Worm (Caenorhabditis elegans) whole organism, young adult: ENCODE measurements around the gene T24H10.5.

ENCODE experiments used
- B0035.1 ChIP-seq: sonication (generic microtip); optimal IDR thresholded peaks from 2 replicates; lab custom pipeline; 2016; ENCODE audit warnings: missing genetic modification characterization, mild to moderate bottlenecking, missing compliant biosample characterization, missing genotype, missing genetic modification reagents
- B0261.1 ChIP-seq: sonication (generic microtip); optimal IDR thresholded peaks from 2 replicates; lab custom pipeline; 2016; ENCODE audit warnings: mild to moderate bottlenecking, missing genetic modification characterization, moderate library complexity, missing compliant biosample characterization
- C17E4.6 ChIP-seq: fragments of 200-800 bp; sonication (Bioruptor generic); IDR thresholded peaks from 2 replicates; pipeline ENCODE4 v1.3.6; 2022; ENCODE audit warnings: missing genetic modification reagents, missing genetic modification characterization, missing compliant biosample characterization
- D2030.7 ChIP-seq: fragments of 200-800 bp; sonication (Bioruptor generic); IDR thresholded peaks from 2 replicates; pipeline ENCODE4 v1.3.6; 2022; ENCODE audit warnings: missing genetic modification reagents, missing genetic modification characterization, missing compliant biosample characterization
- F33H1.4 ChIP-seq: fragments of 200-800 bp; sonication (Bioruptor generic); IDR thresholded peaks from 2 replicates; pipeline ENCODE4 v1.3.6; 2022; ENCODE audit warnings: missing genetic modification reagents, missing genetic modification characterization, missing compliant biosample characterization
- K12H6.12 ChIP-seq: fragments of 200-800 bp; sonication (Bioruptor generic); optimal IDR thresholded peaks from 2 replicates; lab custom pipeline; 2018; ENCODE audit warnings: mild to moderate bottlenecking, missing genetic modification characterization, missing compliant biosample characterization
- T26A5.8 ChIP-seq: sonication (generic microtip); optimal IDR thresholded peaks from 2 replicates; lab custom pipeline; 2016; ENCODE audit warnings: missing genetic modification characterization, missing compliant biosample characterization
- Y53F4B.3 ChIP-seq: fragments of 200-800 bp; sonication (Bioruptor generic); IDR thresholded peaks from 2 replicates; pipeline ENCODE4 v1.3.6; 2022; ENCODE audit warnings: missing genetic modification reagents, missing genetic modification characterization, missing compliant biosample characterization
- Y67H2A.10 ChIP-seq: fragments of 200-800 bp; sonication (Bioruptor generic); conservative IDR thresholded peaks from 2 replicates; pipeline ENCODE4 v1.3.6; 2022; ENCODE audit warnings: missing genetic modification reagents, missing genetic modification characterization, missing compliant biosample characterization
- Y95B8A.8 ChIP-seq: fragments of 200-800 bp; sonication (Bioruptor generic); IDR thresholded peaks from 2 replicates; pipeline ENCODE4 v1.3.6; 2022; ENCODE audit warnings: missing genetic modification reagents, missing genetic modification characterization, missing compliant biosample characterization
- aptf-2 ChIP-seq: fragments of 200-800 bp; sonication (Bioruptor generic); conservative IDR thresholded peaks from 2 replicates; pipeline ENCODE4 v1.3.6; 2022; ENCODE audit warnings: missing genetic modification reagents, missing genetic modification characterization, missing compliant biosample characterization
- athp-1 ChIP-seq: sonication (generic microtip); optimal IDR thresholded peaks from 2 replicates; lab custom pipeline; 2017; ENCODE audit warnings: mild to moderate bottlenecking, missing genetic modification characterization, missing compliant biosample characterization
- attf-3 ChIP-seq: fragments of 200-800 bp; sonication (Bioruptor generic); conservative IDR thresholded peaks from 2 replicates; pipeline ENCODE4 v1.3.6; 2022; ENCODE audit warnings: missing genetic modification reagents, missing genetic modification characterization, missing compliant biosample characterization
- bed-1 ChIP-seq: fragments of 200-800 bp; sonication (Bioruptor generic); IDR thresholded peaks from 2 replicates; pipeline ENCODE4 v1.3.6; 2022; ENCODE audit warnings: missing genetic modification reagents, missing genetic modification characterization, missing compliant biosample characterization
- bed-2 ChIP-seq: fragments of 200-800 bp; sonication (Bioruptor generic); IDR thresholded peaks from 2 replicates; pipeline ENCODE4 v1.3.6; 2022; ENCODE audit warnings: missing genetic modification reagents, missing genetic modification characterization, missing compliant biosample characterization
- cebp-1 ChIP-seq, 2 experiments: fragments of 200-800 bp in 1 of 2; sonication (Bioruptor generic) in 1 of 2; sonication (generic microtip) in 1 of 2; IDR thresholded peaks in 1 of 2; optimal IDR thresholded peaks in 1 of 2; 2 replicates each; pipeline versions ENCODE4 v1.3.6 to Lab custom; 2017 to 2022; ENCODE audit warnings: missing compliant biosample characterization in 2 of 2, missing genetic modification characterization in 2 of 2, mild to moderate bottlenecking in 1 of 2, missing genetic modification reagents in 1 of 2, moderate library complexity in 1 of 2
- ceh-100 ChIP-seq: fragments of 200-800 bp; sonication (Bioruptor generic); IDR thresholded peaks from 2 replicates; pipeline ENCODE4 v1.3.6; 2022; ENCODE audit warnings: missing genetic modification reagents, missing genetic modification characterization, missing compliant biosample characterization
- ceh-27 ChIP-seq: fragments of 200-800 bp; sonication (Bioruptor generic); optimal IDR thresholded peaks from 2 replicates; lab custom pipeline; 2018; ENCODE audit warnings: mild to moderate bottlenecking, missing genetic modification characterization, moderate library complexity, missing compliant biosample characterization
- chd-7 ChIP-seq: sonication (generic microtip); optimal IDR thresholded peaks from 2 replicates; lab custom pipeline; 2016; ENCODE audit warnings: mild to moderate bottlenecking, missing genetic modification characterization, moderate library complexity, missing compliant biosample characterization
- dpff-1 ChIP-seq: sonication (generic microtip); optimal IDR thresholded peaks from 2 replicates; lab custom pipeline; 2017; ENCODE audit warnings: mild to moderate bottlenecking, missing genetic modification characterization, missing compliant biosample characterization
- egl-44 ChIP-seq: fragments of 200-800 bp; sonication (Bioruptor generic); IDR thresholded peaks from 2 replicates; pipeline ENCODE4 v1.3.6; 2022; ENCODE audit warnings: missing genetic modification reagents, missing genetic modification characterization, missing compliant biosample characterization
- egrh-3 ChIP-seq: fragments of 200-800 bp; sonication (Bioruptor generic); IDR thresholded peaks from 2 replicates; pipeline ENCODE4 v1.3.6; 2022; ENCODE audit warnings: missing genetic modification reagents, missing genetic modification characterization, missing compliant biosample characterization
- ekl-4 ChIP-seq: fragments of 200-800 bp; sonication (Bioruptor generic); IDR thresholded peaks from 2 replicates; pipeline ENCODE4 v1.3.6; 2022; ENCODE audit warnings: missing genetic modification reagents, missing genetic modification characterization, missing compliant biosample characterization
- gei-17 ChIP-seq: fragments of 200-800 bp; sonication (Bioruptor generic); optimal IDR thresholded peaks from 2 replicates; lab custom pipeline; 2018; ENCODE audit warnings: mild to moderate bottlenecking, missing genetic modification characterization, missing compliant biosample characterization
- him-1 ChIP-seq: sonication (generic microtip); optimal IDR thresholded peaks from 2 replicates; lab custom pipeline; 2016; ENCODE audit warnings: missing genotype, missing genetic modification reagents, missing genetic modification characterization, missing compliant biosample characterization
- hlh-12 ChIP-seq: sonication (generic microtip); optimal IDR thresholded peaks from 2 replicates; lab custom pipeline; 2016; ENCODE audit warnings: missing genetic modification characterization, missing compliant biosample characterization
- hlh-26 ChIP-seq: fragments of 200-800 bp; sonication (Bioruptor generic); conservative IDR thresholded peaks from 2 replicates; pipeline ENCODE4 v1.3.6; 2022; ENCODE audit warnings: missing genetic modification reagents, missing genetic modification characterization, missing compliant biosample characterization
- hrde-1 ChIP-seq: sonication (generic microtip); optimal IDR thresholded peaks from 2 replicates; lab custom pipeline; 2016; ENCODE audit warnings: missing genetic modification characterization, mild to moderate bottlenecking, missing compliant biosample characterization, moderate library complexity, missing genotype, missing genetic modification reagents, borderline replicate concordance
- let-607 ChIP-seq, 2 experiments: fragments of 200-800 bp in 1 of 2; sonication (Bioruptor generic) in 1 of 2; sonication (generic microtip) in 1 of 2; optimal IDR thresholded peaks; 2 replicates each; lab custom pipeline; 2016 to 2018; ENCODE audit warnings: mild to moderate bottlenecking in 2 of 2, missing compliant biosample characterization in 2 of 2, missing genetic modification characterization in 2 of 2, moderate library complexity in 2 of 2, missing genotype in 1 of 2
- mel-28 ChIP-seq: sonication (generic microtip); optimal IDR thresholded peaks from 2 replicates; lab custom pipeline; 2016; ENCODE audit warnings: borderline replicate concordance, mild to moderate bottlenecking, missing genetic modification characterization, missing compliant biosample characterization
- mxl-1 ChIP-seq: sonication (generic microtip); optimal IDR thresholded peaks from 2 replicates; lab custom pipeline; 2016; ENCODE audit warnings: missing genetic modification characterization, missing compliant biosample characterization
- nhr-120 ChIP-seq: fragments of 200-800 bp; sonication (Bioruptor generic); IDR thresholded peaks from 2 replicates; pipeline ENCODE4 v1.3.6; 2022; ENCODE audit warnings: missing genetic modification characterization, missing compliant biosample characterization
- nhr-80 ChIP-seq: sonication (generic microtip); optimal IDR thresholded peaks from 2 replicates; lab custom pipeline; 2016; ENCODE audit warnings: missing genetic modification characterization, missing compliant biosample characterization
- nhr-90 ChIP-seq: sonication (generic microtip); optimal IDR thresholded peaks from 2 replicates; lab custom pipeline; 2016; ENCODE audit warnings: missing genotype, mild to moderate bottlenecking, missing genetic modification characterization, missing compliant biosample characterization
- pbrm-1 ChIP-seq: fragments of 200-800 bp; sonication (Bioruptor generic); IDR thresholded peaks from 2 replicates; pipeline ENCODE4 v1.3.6; 2022; ENCODE audit warnings: missing genetic modification reagents, missing genetic modification characterization, missing compliant biosample characterization
- repo-1 ChIP-seq: sonication (generic microtip); optimal IDR thresholded peaks from 2 replicates; lab custom pipeline; 2017; ENCODE audit warnings: mild to moderate bottlenecking, missing genetic modification characterization, missing compliant biosample characterization
- snpc-1.1 ChIP-seq: sonication (generic microtip); optimal IDR thresholded peaks from 2 replicates; lab custom pipeline; 2017; ENCODE audit warnings: missing genetic modification characterization, mild to moderate bottlenecking, missing compliant biosample characterization, antibody characterized with exemption, moderate library complexity, missing genotype, missing genetic modification reagents; ENCODE audit not compliant: insufficient read depth
- snpc-1.3 ChIP-seq: sonication (generic microtip); optimal IDR thresholded peaks from 2 replicates; lab custom pipeline; 2017; ENCODE audit warnings: missing genetic modification characterization, mild to moderate bottlenecking, missing compliant biosample characterization, antibody characterized with exemption, moderate library complexity, missing genotype, missing genetic modification reagents; ENCODE audit not compliant: insufficient read depth
- snpc-4 ChIP-seq, 5 experiments: fragments of 150-350 bp in 1 of 5; sonication (generic microtip) in 4 of 5; optimal IDR thresholded peaks; 2 replicates each; lab custom pipeline; 2014 to 2018; ENCODE audit warnings: missing genetic modification characterization in 5 of 5, missing biosample characterization in 3 of 5, antibody characterized with exemption in 2 of 5, mild to moderate bottlenecking in 2 of 5, missing compliant biosample characterization in 2 of 5, missing genotype in 2 of 5, moderate library complexity in 2 of 5, missing genetic modification reagents in 1 of 5
- somi-1 ChIP-seq: fragments of 200-800 bp; sonication (Bioruptor generic); optimal IDR thresholded peaks from 2 replicates; lab custom pipeline; 2018; ENCODE audit warnings: mild to moderate bottlenecking, missing genetic modification characterization, missing compliant biosample characterization
- tbx-9 ChIP-seq: sonication (generic microtip); optimal IDR thresholded peaks from 2 replicates; lab custom pipeline; 2016; ENCODE audit warnings: borderline replicate concordance, missing genetic modification characterization, inconsistent platforms, missing compliant biosample characterization
- unc-130 ChIP-seq: sonication (generic microtip); optimal IDR thresholded peaks from 2 replicates; lab custom pipeline; 2016; ENCODE audit warnings: missing genetic modification reagents, missing genetic modification characterization, missing compliant biosample characterization
- xnd-1 ChIP-seq: sonication (generic microtip); optimal IDR thresholded peaks from 2 replicates; lab custom pipeline; 2016; ENCODE audit warnings: missing genotype, missing genetic modification reagents, missing genetic modification characterization, missing compliant biosample characterization
- zfh-2 ChIP-seq: fragments of 200-800 bp; sonication (Bioruptor generic); conservative IDR thresholded peaks from 2 replicates; pipeline ENCODE4 v1.3.6; 2022; ENCODE audit warnings: missing genetic modification reagents, missing genetic modification characterization, missing compliant biosample characterization
- zim-3 ChIP-seq: sonication (generic microtip); optimal IDR thresholded peaks from 2 replicates; lab custom pipeline; 2017; ENCODE audit warnings: mild to moderate bottlenecking, missing genetic modification characterization, moderate library complexity, missing compliant biosample characterization
- ztf-25 ChIP-seq: fragments of 200-800 bp; sonication (Bioruptor generic); IDR thresholded peaks from 2 replicates; pipeline ENCODE4 v1.3.6; 2022; ENCODE audit warnings: missing genetic modification reagents, missing genetic modification characterization, missing compliant biosample characterization

Gene T24H10.5

DNA sequence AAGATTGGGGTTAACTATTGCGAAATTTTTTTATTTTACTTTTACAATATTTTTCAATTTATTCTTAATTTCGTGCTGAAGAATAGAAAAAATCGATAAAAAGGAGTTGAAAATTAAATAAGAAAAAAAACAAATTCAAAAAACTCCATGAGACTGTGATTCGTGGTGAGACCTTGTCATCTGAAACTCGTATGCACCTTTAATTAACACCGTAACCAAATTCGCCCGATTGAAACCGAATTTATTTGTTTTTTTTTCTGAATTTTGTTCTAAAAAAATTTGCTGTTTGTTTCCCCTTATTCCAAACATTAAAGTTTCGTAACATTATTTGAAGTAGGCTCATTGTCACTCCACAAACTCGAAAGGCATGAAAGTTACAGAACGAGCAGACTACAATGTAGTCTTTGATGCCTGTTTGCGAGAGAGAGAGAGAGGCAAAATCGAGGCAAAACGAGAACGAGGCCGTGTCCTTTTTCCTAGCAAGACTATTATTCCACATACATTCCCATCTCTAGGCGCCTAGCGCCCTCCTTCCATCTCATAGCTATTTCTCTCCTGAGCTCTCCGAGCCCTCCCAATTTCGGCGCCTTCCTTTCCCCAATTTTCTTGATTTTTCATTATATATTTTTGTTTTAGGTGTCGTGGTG lies 8.1 kb downstream of the T24H10.5 start, which contains the start of gene T24H10.4 (continued):
- 0 out of 2 replicates have a peak, but pooled peaks have one; percentile 45 for TF ChIP-seq zfh-2 (GFP tag; lab: Robert Waterston, UW)
- TF ChIP-seq mel-28 (tag; lab: Kevin White, UChicago) = no peak
- no peak for TF ChIP-seq snpc-1.1
- no peak for TF ChIP-seq let-607 (tag; optimal IDR thresholded peaks at IDR 0.05; lab: Kevin White, UChicago)
- no peak for TF ChIP-seq unc-130 (GFP tag; lab: Kevin White, UChicago)
- TF ChIP-seq somi-1 (GFP tag; lab: Kevin White, UChicago) = no peak
- no peak for TF ChIP-seq B0261.1 (tag; lab: Kevin White, UChicago)
- no peak for TF ChIP-seq hlh-26 (GFP tag; lab: Robert Waterston, UW)
- no peak for TF ChIP-seq repo-1 (tag; lab: Kevin White, UChicago)
- TF ChIP-seq nhr-80 (tag; lab: Kevin White, UChicago) = no peak
- TF ChIP-seq hlh-12 (tag; lab: Kevin White, UChicago) = no peak
- TF ChIP-seq cebp-1 (GFP tag; IDR thresholded peaks at IDR 0.05; lab: Robert Waterston, UW) = no peak
- peak; percentile 43 for TF ChIP-seq cebp-1 (tag; optimal IDR thresholded peaks at IDR 0.05; lab: Kevin White, UChicago)
- TF ChIP-seq attf-3 = no peak
- TF ChIP-seq egl-44 (GFP tag; lab: Robert Waterston, UW) = no peak
- TF ChIP-seq xnd-1 (tag; lab: Kevin White, UChicago) = peak; percentile 63
- TF ChIP-seq zim-3 = no peak
- TF ChIP-seq ceh-100 (GFP tag; lab: Robert Waterston, UW) = no peak
- TF ChIP-seq gei-17 (GFP tag; lab: Kevin White, UChicago) = no peak
- no peak for TF ChIP-seq Y95B8A.8 (GFP tag; lab: Robert Waterston, UW)
- TF ChIP-seq D2030.7 (GFP tag; lab: Robert Waterston, UW) = 0 out of 2 replicates have a peak, but pooled peaks have one; percentile 8
- TF ChIP-seq Y53F4B.3 = no peak
- no peak for TF ChIP-seq C17E4.6
- no peak for TF ChIP-seq B0035.1
- no peak for TF ChIP-seq nhr-90 (tag; lab: Kevin White, UChicago)
- TF ChIP-seq K12H6.12 (tag; lab: Kevin White, UChicago) = no peak
- TF ChIP-seq pbrm-1 (GFP tag; lab: Robert Waterston, UW) = no peak
- no peak for TF ChIP-seq bed-1
- TF ChIP-seq him-1 = no peak
- TF ChIP-seq Y67H2A.10 (GFP tag; lab: Robert Waterston, UW) = no peak
- TF ChIP-seq egrh-3 (GFP tag; lab: Robert Waterston, UW) = no peak
- no peak for TF ChIP-seq chd-7
- TF ChIP-seq athp-1 (tag; lab: Kevin White, UChicago) = no peak
- no peak for TF ChIP-seq mxl-1 (tag; lab: Kevin White, UChicago)
- TF ChIP-seq ceh-27 (GFP tag; lab: Kevin White, UChicago) = no peak
- TF ChIP-seq bed-2 (GFP tag; lab: Robert Waterston, UW) = no peak
- no peak for TF ChIP-seq nhr-120 (GFP tag; lab: Robert Waterston, UW)
- TF ChIP-seq aptf-2 (GFP tag; lab: Robert Waterston, UW) = no peak
- TF ChIP-seq ekl-4 (GFP tag; lab: Robert Waterston, UW) = no peak
- no peak for TF ChIP-seq ztf-25 (GFP tag; lab: Robert Waterston, UW)
- peak; percentile 15 for TF ChIP-seq snpc-1.3 (tag; lab: Kevin White, UChicago)
- TF ChIP-seq T26A5.8 (tag; lab: Kevin White, UChicago) = no peak
- TF ChIP-seq tbx-9 (tag; lab: Kevin White, UChicago) = no peak
- TF ChIP-seq hrde-1 (tag; lab: Kevin White, UChicago) = no peak
- TF ChIP-seq F33H1.4 (GFP tag; lab: Robert Waterston, UW) = peak; percentile 83
- TF ChIP-seq snpc-4 (GFP tag; optimal IDR thresholded peaks at IDR 0.05; lab: Kevin White, UChicago) = no peak
- no peak for TF ChIP-seq snpc-4 (tag; optimal IDR thresholded peaks at IDR 0.05; lab: Kevin White, UChicago)
- no peak for TF ChIP-seq dpff-1
